Worm (Caenorhabditis elegans) whole organism, L3 larva: Measurements from ENCODE around the gene Y62F5A.12.

Source experiments
- ceh-82 ChIP-seq: fragments of 150-350 bp; optimal IDR thresholded peaks from 2 replicates; lab custom pipeline; 2014; ENCODE audit warnings: missing biosample characterization, missing genetic modification characterization
- nfya-1 ChIP-seq: sonication (generic microtip); optimal IDR thresholded peaks from 2 replicates; lab custom pipeline; 2017; ENCODE audit warnings: missing genetic modification characterization, mild to moderate bottlenecking, missing compliant biosample characterization, antibody characterized with exemption, moderate library complexity; ENCODE audit not compliant: insufficient read depth
- nhr-12 ChIP-seq: fragments of 150-350 bp; optimal IDR thresholded peaks from 2 replicates; lab custom pipeline; 2014; ENCODE audit warnings: missing biosample characterization, missing genetic modification characterization

DNA sequence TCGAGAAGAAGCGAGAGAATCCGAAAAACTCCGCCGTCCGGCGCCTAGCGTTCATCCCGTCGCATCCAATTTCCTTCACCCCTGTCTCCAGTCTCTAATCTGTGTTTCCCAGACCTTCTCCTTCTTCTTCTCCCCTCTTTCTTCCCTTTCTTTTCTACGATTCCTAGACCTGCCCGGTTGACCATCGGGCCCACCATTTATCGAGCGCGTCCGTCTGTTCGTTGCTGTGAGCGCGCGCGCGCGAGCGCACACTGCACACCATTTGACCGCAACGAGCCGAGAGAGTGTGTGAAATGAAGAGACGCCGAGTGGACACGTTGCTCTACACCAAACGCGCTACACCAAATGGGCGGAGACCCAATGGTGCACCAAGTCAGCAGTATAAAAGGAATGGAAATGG lies 2.8 kb upstream of the Y62F5A.12 start:
- no peak for TF ChIP-seq nhr-12 (tag; lab: Kevin White, UChicago)
- no peak for TF ChIP-seq nfya-1 (tag; lab: Kevin White, UChicago)
- no peak for TF ChIP-seq ceh-82
